Worm (Caenorhabditis elegans) whole organism, young adult: ENCODE data around the gene C10C5.5.

Experiments
- F57A8.1 ChIP-seq: fragments of 200-800 bp; sonication (Bioruptor generic); optimal IDR thresholded peaks from 2 replicates; lab custom pipeline; 2018; ENCODE audit warnings: mild to moderate bottlenecking, missing genetic modification characterization, moderate library complexity, missing compliant biosample characterization
- ccch-3 ChIP-seq: fragments of 200-800 bp; sonication (Bioruptor generic); optimal IDR thresholded peaks from 2 replicates; lab custom pipeline; 2018; ENCODE audit warnings: mild to moderate bottlenecking, missing genetic modification characterization, missing compliant biosample characterization
- hlh-26 ChIP-seq: fragments of 200-800 bp; sonication (Bioruptor generic); conservative IDR thresholded peaks from 2 replicates; pipeline ENCODE4 v1.3.6; 2022; ENCODE audit warnings: missing genetic modification reagents, missing genetic modification characterization, missing compliant biosample characterization
- lin-35 ChIP-seq, 3 experiments: fragments of 150-350 bp in 2 of 3; sonication (generic microtip) in 1 of 3; optimal IDR thresholded peaks; 2 replicates each; lab custom pipeline; 2014 to 2018; ENCODE audit warnings: missing biosample characterization in 3 of 3, missing genetic modification characterization in 3 of 3, missing genetic modification reagents in 3 of 3
- lsy-27 ChIP-seq: sonication (generic microtip); optimal IDR thresholded peaks from 2 replicates; lab custom pipeline; 2017; ENCODE audit warnings: missing genetic modification characterization, mild to moderate bottlenecking, missing compliant biosample characterization, antibody characterized with exemption, missing genotype, borderline replicate concordance; ENCODE audit not compliant: insufficient read depth
- nfya-1 ChIP-seq: sonication (generic microtip); optimal IDR thresholded peaks from 2 replicates; lab custom pipeline; 2017; ENCODE audit warnings: antibody characterized with exemption, missing compliant biosample characterization, missing genetic modification characterization, borderline replicate concordance; ENCODE audit not compliant: insufficient read depth
- snpc-4 ChIP-seq, 5 experiments: fragments of 150-350 bp in 1 of 5; sonication (generic microtip) in 4 of 5; optimal IDR thresholded peaks; 2 replicates each; lab custom pipeline; 2014 to 2018; ENCODE audit warnings: missing genetic modification characterization in 5 of 5, missing biosample characterization in 3 of 5, antibody characterized with exemption in 2 of 5, mild to moderate bottlenecking in 2 of 5, missing compliant biosample characterization in 2 of 5, missing genotype in 2 of 5, moderate library complexity in 2 of 5, missing genetic modification reagents in 1 of 5

- no peak for TF ChIP-seq lsy-27 (tag; lab: Kevin White, UChicago)
- no peak for TF ChIP-seq ccch-3
- no peak for TF ChIP-seq snpc-4 (GFP tag; optimal IDR thresholded peaks at IDR 0.05; lab: Kevin White, UChicago)
- no peak for TF ChIP-seq snpc-4 (tag; optimal IDR thresholded peaks at IDR 0.05; lab: Kevin White, UChicago)
- no peak for TF ChIP-seq F57A8.1 (GFP tag; lab: Kevin White, UChicago)
- no peak for TF ChIP-seq nfya-1 (tag; lab: Kevin White, UChicago)
- TF ChIP-seq hlh-26, result no peak
- peak in 2 of 3 experiments; percentile 39 to 78 for TF ChIP-seq lin-35 (GFP tag; optimal IDR thresholded peaks at IDR 0.05; lab: Kevin White, UChicago)
Measured at ce11 chrIV:9386038-9386437, 4.8 kb downstream of the C10C5.5 start, which contains the start of gene daf-15.
